Worm (Caenorhabditis elegans): ENCODE results near the gene eas-1.

ce11 chrII:4752257-4752728, 12.1 kb downstream of the eas-1 start, which contains the start of gene F41C3.1:
- TF ChIP-seq nhr-28 (tag; optimal IDR thresholded peaks at IDR 0.05) (no peak), ztf-11 (tag; optimal IDR thresholded peaks at IDR 0.05) (no peak), daf-12 (tag; optimal IDR thresholded peaks at IDR 0.05) (no peak)
